Fruit fly (Drosophila melanogaster): Measurements from ENCODE around the gene CG15771.

dm6 chrX:5718476-5719012, 36.8 kb upstream of the CG15771 start:
- no peak for TF ChIP-seq CG8478 (optimal IDR thresholded peaks at IDR 0.05)
- TF ChIP-seq pan (optimal IDR thresholded peaks at IDR 0.05) = no peak
- no peak for TF ChIP-seq EcR (GFP tag; optimal IDR thresholded peaks at IDR 0.05)
- TF ChIP-seq psq (optimal IDR thresholded peaks at IDR 0.05) = no peak
- TF ChIP-seq Dll (optimal IDR thresholded peaks at IDR 0.05) = no peak
- TF ChIP-seq usp (GFP tag; optimal IDR thresholded peaks at IDR 0.05) = no peak

Measured in whole organism.